Fruit fly (Drosophila melanogaster): Measurements from ENCODE around the gene CG31687.

CG31687 gene

dm6 chr2L:20483603-20484002, 33.6 kb downstream of the CG31687 start:
- TF ChIP-seq CG7101 (tag; optimal IDR thresholded peaks at IDR 0.05) (no peak), Mnt (GFP tag; optimal IDR thresholded peaks at IDR 0.05) (no peak), kay (GFP tag; ENCODE audit: borderline replicate concordance) (no peak), CG11617 (GFP tag; optimal IDR thresholded peaks at IDR 0.05) (no peak), CG7045 (GFP tag; optimal IDR thresholded peaks at IDR 0.05) (no peak), Clk (GFP tag; optimal IDR thresholded peaks at IDR 0.05) (no peak), Crg-1 (GFP tag; optimal IDR thresholded peaks at IDR 0.05) (no peak), ovo (GFP tag; optimal IDR thresholded peaks at IDR 0.05) (no peak), cnc (optimal IDR thresholded peaks at IDR 0.05) (no peak), cic (GFP tag; optimal IDR thresholded peaks at IDR 0.05) (no peak), CG1620 (GFP tag; optimal IDR thresholded peaks at IDR 0.05) (no peak), bab1 (GFP tag; optimal IDR thresholded peaks at IDR 0.05) (no peak), CG12768 (GFP tag; optimal IDR thresholded peaks at IDR 0.05) (no peak), tj (GFP tag; optimal IDR thresholded peaks at IDR 0.05) (no peak), CG14711 (tag; optimal IDR thresholded peaks at IDR 0.05) (no peak), Hr96 (GFP tag; optimal IDR thresholded peaks at IDR 0.05) (no peak), pad (GFP tag; optimal IDR thresholded peaks at IDR 0.05) (no peak), CG5204 (GFP tag; optimal IDR thresholded peaks at IDR 0.05) (no peak)

- no peak for TF ChIP-seq toe (GFP tag; optimal IDR thresholded peaks at IDR 0.05)
- TF ChIP-seq CG7045 (GFP tag; optimal IDR thresholded peaks at IDR 0.05) = no peak
- TF ChIP-seq CG33017 (tag; optimal IDR thresholded peaks at IDR 0.05) = no peak
- no peak for TF ChIP-seq bab1 (GFP tag; optimal IDR thresholded peaks at IDR 0.05)
- no peak for TF ChIP-seq CG1620 (GFP tag; optimal IDR thresholded peaks at IDR 0.05)
- TF ChIP-seq Hr96 (GFP tag; optimal IDR thresholded peaks at IDR 0.05) = no peak
- TF ChIP-seq Crg-1 (GFP tag; optimal IDR thresholded peaks at IDR 0.05) = no peak
- no peak for TF ChIP-seq kay (GFP tag; ENCODE audit: borderline replicate concordance)
- TF ChIP-seq cic (GFP tag; optimal IDR thresholded peaks at IDR 0.05) = no peak
- TF ChIP-seq cnc (optimal IDR thresholded peaks at IDR 0.05) = no peak
- TF ChIP-seq tj (GFP tag; optimal IDR thresholded peaks at IDR 0.05) = no peak
- TF ChIP-seq pad (GFP tag; optimal IDR thresholded peaks at IDR 0.05) = no peak
- no peak for TF ChIP-seq ovo (GFP tag; optimal IDR thresholded peaks at IDR 0.05)
- no peak for TF ChIP-seq CG5204 (GFP tag; optimal IDR thresholded peaks at IDR 0.05)
- TF ChIP-seq Clk (GFP tag; optimal IDR thresholded peaks at IDR 0.05) = no peak
- TF ChIP-seq Mnt (GFP tag; optimal IDR thresholded peaks at IDR 0.05) = no peak
Measured at dm6 chr2L:20486050-20486751, 36.2 kb downstream of the CG31687 start.

dm6 chr2L:20486752-20487141, 36.7 kb downstream of the CG31687 start:
- TF ChIP-seq CG7101 (tag; optimal IDR thresholded peaks at IDR 0.05) = no peak
- no peak for TF ChIP-seq cnc (optimal IDR thresholded peaks at IDR 0.05)

dm6 chr2L:20487723-20488122, 37.7 kb downstream of the CG31687 start:
- no peak for TF ChIP-seq CG12768 (GFP tag; optimal IDR thresholded peaks at IDR 0.05)
- TF ChIP-seq cic (GFP tag; optimal IDR thresholded peaks at IDR 0.05) = no peak
- no peak for TF ChIP-seq CG5204 (GFP tag; optimal IDR thresholded peaks at IDR 0.05)
- TF ChIP-seq CG1620 (GFP tag; optimal IDR thresholded peaks at IDR 0.05) = no peak
- TF ChIP-seq toe (GFP tag; optimal IDR thresholded peaks at IDR 0.05) = no peak

- TF ChIP-seq CG7101 (tag; optimal IDR thresholded peaks at IDR 0.05) (no peak), CG33017 (tag; optimal IDR thresholded peaks at IDR 0.05) (no peak), tj (GFP tag; optimal IDR thresholded peaks at IDR 0.05) (no peak), Crg-1 (GFP tag; optimal IDR thresholded peaks at IDR 0.05) (no peak), CG1620 (GFP tag; optimal IDR thresholded peaks at IDR 0.05) (no peak), CG12768 (GFP tag; optimal IDR thresholded peaks at IDR 0.05) (no peak), bab1 (GFP tag; optimal IDR thresholded peaks at IDR 0.05) (no peak), CG5204 (GFP tag; optimal IDR thresholded peaks at IDR 0.05) (no peak), kay (GFP tag; ENCODE audit: borderline replicate concordance) (no peak), ovo (GFP tag; optimal IDR thresholded peaks at IDR 0.05) (no peak), cic (GFP tag; optimal IDR thresholded peaks at IDR 0.05) (no peak), toe (GFP tag; optimal IDR thresholded peaks at IDR 0.05) (no peak)
Measured at dm6 chr2L:20488128-20488527, 38.1 kb downstream of the CG31687 start.

dm6 chr2L:20494423-20495052, 44.5 kb downstream of the CG31687 start, which contains the start of gene CG34007:
CG34007 (plus strand) TSS chr2L:20495030.
- TF ChIP-seq bab1 (GFP tag; optimal IDR thresholded peaks at IDR 0.05) = peak; percentile 14
- peak; percentile 73 for TF ChIP-seq pad (GFP tag; optimal IDR thresholded peaks at IDR 0.05)
- TF ChIP-seq CG12768 (GFP tag; optimal IDR thresholded peaks at IDR 0.05) = no peak
- peak; percentile 15 for TF ChIP-seq CG7101 (tag; optimal IDR thresholded peaks at IDR 0.05)
